Worm (Caenorhabditis elegans): Measurements from ENCODE around the gene mrps-21.

DNA sequence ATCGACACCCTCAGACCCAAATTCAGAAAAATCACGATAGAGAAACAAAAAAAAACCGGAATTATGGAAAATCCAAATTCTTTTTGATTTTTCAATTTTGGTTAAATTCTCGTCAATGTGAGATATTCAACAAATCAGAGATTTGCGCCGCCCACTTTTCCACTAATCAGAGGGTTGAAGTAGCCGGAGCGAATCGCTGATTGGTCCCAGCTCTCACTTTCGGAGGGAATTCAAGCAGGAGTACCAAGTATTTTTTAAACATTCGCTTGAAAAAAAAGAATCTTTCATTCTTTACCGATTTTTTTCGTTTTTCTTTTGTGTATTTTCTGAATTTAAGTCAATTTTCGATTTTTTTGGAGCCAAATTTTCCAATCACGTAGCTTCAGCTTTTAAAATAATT, 46.6 kb upstream of the mrps-21 start:
- TF ChIP-seq ets-4 (tag; optimal IDR thresholded peaks at IDR 0.05) (no peak), dve-1 (tag; optimal IDR thresholded peaks at IDR 0.05) (no peak), elt-2 (tag; optimal IDR thresholded peaks at IDR 0.05) (no peak), pha-4 (tag; optimal IDR thresholded peaks at IDR 0.05) (no peak), hlh-30 (tag; optimal IDR thresholded peaks at IDR 0.05; ENCODE audit: insufficient read depth) (no peak), pqm-1 (tag; optimal IDR thresholded peaks at IDR 0.05) (no peak), elt-4 (tag; optimal IDR thresholded peaks at IDR 0.05) (no peak), ceh-9 (tag; optimal IDR thresholded peaks at IDR 0.05) (no peak), hlh-8 (tag; optimal IDR thresholded peaks at IDR 0.05) (no peak), ama-1 (optimal IDR thresholded peaks at IDR 0.05) (no peak), ceh-30 (tag; optimal IDR thresholded peaks at IDR 0.05) (no peak), ceh-24 (tag; optimal IDR thresholded peaks at IDR 0.05) (no peak)

Measured in whole organism, late embryonic.